Worm (Caenorhabditis elegans) whole organism, L2 larva: ENCODE data around the gene cyh-1.

Source experiments
- C34F6.9 ChIP-seq: fragments of 150-350 bp; optimal IDR thresholded peaks from 2 replicates; lab custom pipeline; 2014; ENCODE audit warnings: missing biosample characterization, missing genetic modification characterization
- F13H6.1 ChIP-seq: sonication (generic microtip); optimal IDR thresholded peaks from 2 replicates; lab custom pipeline; 2016; ENCODE audit warnings: missing genetic modification characterization, missing compliant biosample characterization
- R02D3.7 ChIP-seq: fragments of 150-350 bp; optimal IDR thresholded peaks from 2 replicates; lab custom pipeline; 2014; ENCODE audit warnings: missing biosample characterization, missing genetic modification characterization
- Y55F3AM.14 ChIP-seq: fragments of 200-800 bp; sonication (Bioruptor generic); optimal IDR thresholded peaks from 2 replicates; lab custom pipeline; 2018; ENCODE audit warnings: mild to moderate bottlenecking, missing genetic modification characterization, missing compliant biosample characterization
- ZK546.5 ChIP-seq: sonication (generic microtip); optimal IDR thresholded peaks from 2 replicates; lab custom pipeline; 2017; ENCODE audit warnings: missing biosample characterization, missing genetic modification characterization
- alr-1 ChIP-seq: fragments of 150-350 bp; optimal IDR thresholded peaks from 2 replicates; lab custom pipeline; 2014; ENCODE audit warnings: missing biosample characterization, missing genetic modification characterization
- aly-2 ChIP-seq: fragments of 150-350 bp; optimal IDR thresholded peaks from 2 replicates; lab custom pipeline; 2014; ENCODE audit warnings: missing biosample characterization, missing genetic modification characterization
- ama-1 ChIP-seq: fragments of 150-350 bp; optimal IDR thresholded peaks from 2 replicates; lab custom pipeline; 2018; ENCODE audit warnings: inconsistent platforms
- blmp-1 ChIP-seq: sonication (generic microtip); optimal IDR thresholded peaks from 2 replicates; lab custom pipeline; 2017; ENCODE audit warnings: missing genetic modification characterization, mild to moderate bottlenecking, missing compliant biosample characterization, antibody characterized with exemption, moderate library complexity; ENCODE audit not compliant: insufficient read depth
- ceh-16 ChIP-seq: fragments of 150-350 bp; optimal IDR thresholded peaks from 2 replicates; lab custom pipeline; 2014; ENCODE audit warnings: missing biosample characterization, missing genetic modification characterization
- ceh-82 ChIP-seq: fragments of 150-350 bp; optimal IDR thresholded peaks from 2 replicates; lab custom pipeline; 2014; ENCODE audit warnings: missing biosample characterization, missing genetic modification characterization
- crh-2 ChIP-seq: sonication (generic microtip); optimal IDR thresholded peaks from 2 replicates; lab custom pipeline; 2017; ENCODE audit warnings: missing biosample characterization, missing genetic modification characterization
- dmd-4 ChIP-seq: sonication (generic microtip); optimal IDR thresholded peaks from 2 replicates; lab custom pipeline; 2017; ENCODE audit warnings: missing biosample characterization, missing genetic modification characterization
- egl-27 ChIP-seq: sonication (generic microtip); optimal IDR thresholded peaks from 3 replicates; lab custom pipeline; 2017; ENCODE audit warnings: missing biosample characterization, missing genetic modification reagents, missing genetic modification characterization
- elt-1 ChIP-seq: fragments of 150-350 bp; optimal IDR thresholded peaks from 2 replicates; lab custom pipeline; 2014; ENCODE audit warnings: missing biosample characterization, missing genetic modification characterization
- elt-3 ChIP-seq: sonication (generic microtip); optimal IDR thresholded peaks from 2 replicates; lab custom pipeline; 2017; ENCODE audit warnings: missing biosample characterization, missing genetic modification characterization
- fos-1 ChIP-seq: fragments of 150-350 bp; optimal IDR thresholded peaks from 2 replicates; lab custom pipeline; 2014; ENCODE audit warnings: missing biosample characterization, missing genetic modification characterization
- gmeb-1 ChIP-seq: fragments of 150-350 bp; optimal IDR thresholded peaks from 2 replicates; lab custom pipeline; 2014; ENCODE audit warnings: missing biosample characterization, missing genetic modification characterization
- lin-11 ChIP-seq: fragments of 150-350 bp; sonication (generic microtip); optimal IDR thresholded peaks from 2 replicates; lab custom pipeline; 2014; ENCODE audit warnings: missing biosample characterization, missing genetic modification characterization, inconsistent platforms, mixed read lengths
- lin-13 ChIP-seq: fragments of 150-350 bp; optimal IDR thresholded peaks from 2 replicates; lab custom pipeline; 2014; ENCODE audit warnings: missing biosample characterization, missing genetic modification reagents, missing genetic modification characterization
- lin-39 ChIP-seq: fragments of 150-350 bp; optimal IDR thresholded peaks from 2 replicates; lab custom pipeline; 2014; ENCODE audit warnings: missing biosample characterization, missing genetic modification reagents, missing genetic modification characterization
- lsy-2 ChIP-seq, 2 experiments: fragments of 150-350 bp in 1 of 2; sonication (generic microtip) in 1 of 2; optimal IDR thresholded peaks; 2 replicates each; lab custom pipeline; 2014 to 2017; ENCODE audit warnings: missing biosample characterization in 2 of 2, missing genetic modification characterization in 2 of 2
- mab-5 ChIP-seq: fragments of 150-350 bp; optimal IDR thresholded peaks from 2 replicates; lab custom pipeline; 2014; ENCODE audit warnings: missing biosample characterization, missing genetic modification characterization
- mbf-1 ChIP-seq: sonication (generic microtip); optimal IDR thresholded peaks from 2 replicates; lab custom pipeline; 2017; ENCODE audit warnings: missing biosample characterization, missing genetic modification characterization
- mdl-1 ChIP-seq, 2 experiments: fragments of 150-350 bp in 1 of 2; sonication (generic microtip) in 1 of 2; optimal IDR thresholded peaks; 2 replicates each; lab custom pipeline; 2017; ENCODE audit warnings: missing biosample characterization in 2 of 2, missing genetic modification characterization in 2 of 2
- nhr-10 ChIP-seq: sonication (generic microtip); optimal IDR thresholded peaks from 2 replicates; lab custom pipeline; 2017; ENCODE audit warnings: missing biosample characterization, missing genetic modification characterization
- nhr-11 ChIP-seq: fragments of 150-350 bp; optimal IDR thresholded peaks from 2 replicates; lab custom pipeline; 2014; ENCODE audit warnings: missing biosample characterization, missing genetic modification characterization
- nhr-12 ChIP-seq: fragments of 150-350 bp; optimal IDR thresholded peaks from 2 replicates; lab custom pipeline; 2014; ENCODE audit warnings: missing biosample characterization, missing genetic modification characterization
- nhr-129 ChIP-seq: fragments of 150-350 bp; optimal IDR thresholded peaks from 2 replicates; lab custom pipeline; 2014; ENCODE audit warnings: missing biosample characterization, missing genetic modification characterization
- nhr-21 ChIP-seq: fragments of 150-350 bp; optimal IDR thresholded peaks from 2 replicates; lab custom pipeline; 2014; ENCODE audit warnings: missing biosample characterization, missing genetic modification characterization
- nhr-23 ChIP-seq: fragments of 150-350 bp; optimal IDR thresholded peaks from 2 replicates; lab custom pipeline; 2014; ENCODE audit warnings: missing biosample characterization, missing genetic modification reagents, missing genetic modification characterization
- nhr-237 ChIP-seq: fragments of 150-350 bp; optimal IDR thresholded peaks from 2 replicates; lab custom pipeline; 2014; ENCODE audit warnings: missing biosample characterization, missing genetic modification characterization
- nhr-25 ChIP-seq: fragments of 150-350 bp; sonication (generic microtip); optimal IDR thresholded peaks from 3 replicates; lab custom pipeline; 2014; ENCODE audit warnings: missing biosample characterization, missing genetic modification characterization
- nhr-6 ChIP-seq: fragments of 150-350 bp; optimal IDR thresholded peaks from 2 replicates; lab custom pipeline; 2014; ENCODE audit warnings: missing biosample characterization, missing genetic modification characterization
- nhr-77 ChIP-seq: fragments of 150-350 bp; optimal IDR thresholded peaks from 2 replicates; lab custom pipeline; 2014; ENCODE audit warnings: missing biosample characterization, missing genetic modification characterization
- peb-1 ChIP-seq: fragments of 150-350 bp; optimal IDR thresholded peaks from 2 replicates; lab custom pipeline; 2014; ENCODE audit warnings: missing biosample characterization, missing genetic modification characterization
- sem-4 ChIP-seq: fragments of 150-350 bp; optimal IDR thresholded peaks from 2 replicates; lab custom pipeline; 2014; ENCODE audit warnings: missing biosample characterization, missing genetic modification reagents, missing genetic modification characterization
- skn-1 ChIP-seq: sonication (generic microtip); optimal IDR thresholded peaks from 2 replicates; lab custom pipeline; 2017; ENCODE audit warnings: missing biosample characterization, missing genetic modification characterization
- sma-3 ChIP-seq: sonication (generic microtip); optimal IDR thresholded peaks from 2 replicates; lab custom pipeline; 2016; ENCODE audit warnings: missing genetic modification reagents, missing genetic modification characterization, missing compliant biosample characterization
- sma-9 ChIP-seq, 2 experiments: fragments of 150-350 bp in 1 of 2; sonication (generic microtip) in 1 of 2; optimal IDR thresholded peaks; 2 replicates each; lab custom pipeline; 2014 to 2016; ENCODE audit warnings: missing genetic modification characterization in 2 of 2, mild to moderate bottlenecking in 1 of 2, missing biosample characterization in 1 of 2, missing compliant biosample characterization in 1 of 2, missing genetic modification reagents in 1 of 2, moderate library complexity in 1 of 2
- snpc-4 ChIP-seq: fragments of 150-350 bp; optimal IDR thresholded peaks from 2 replicates; lab custom pipeline; 2014; ENCODE audit warnings: missing biosample characterization, missing genetic modification characterization
- unc-39 ChIP-seq: fragments of 150-350 bp; optimal IDR thresholded peaks from 2 replicates; lab custom pipeline; 2014; ENCODE audit warnings: missing biosample characterization, missing genetic modification characterization
- unc-55 ChIP-seq: fragments of 150-350 bp; sonication (generic microtip); optimal IDR thresholded peaks from 3 replicates; lab custom pipeline; 2014; ENCODE audit warnings: missing biosample characterization, missing genetic modification reagents, missing genetic modification characterization
- unc-62 ChIP-seq: fragments of 150-350 bp; optimal IDR thresholded peaks from 2 replicates; lab custom pipeline; 2014; ENCODE audit warnings: missing biosample characterization, missing genetic modification reagents, missing genetic modification characterization
- zag-1 ChIP-seq: fragments of 150-350 bp; optimal IDR thresholded peaks from 2 replicates; lab custom pipeline; 2014; ENCODE audit warnings: missing biosample characterization, missing genetic modification characterization
- ztf-1 ChIP-seq: fragments of 200-800 bp; sonication (Bioruptor generic); conservative IDR thresholded peaks from 2 replicates; pipeline ENCODE4 v1.3.6; 2022; ENCODE audit warnings: missing genetic modification characterization, missing compliant biosample characterization
- ztf-11 ChIP-seq: sonication (generic microtip); optimal IDR thresholded peaks from 2 replicates; lab custom pipeline; 2017; ENCODE audit warnings: missing biosample characterization, missing genetic modification characterization
- ztf-4 ChIP-seq: fragments of 150-350 bp; optimal IDR thresholded peaks from 2 replicates; lab custom pipeline; 2014; ENCODE audit warnings: missing biosample characterization, missing genetic modification characterization

cyh-1 gene

DNA sequence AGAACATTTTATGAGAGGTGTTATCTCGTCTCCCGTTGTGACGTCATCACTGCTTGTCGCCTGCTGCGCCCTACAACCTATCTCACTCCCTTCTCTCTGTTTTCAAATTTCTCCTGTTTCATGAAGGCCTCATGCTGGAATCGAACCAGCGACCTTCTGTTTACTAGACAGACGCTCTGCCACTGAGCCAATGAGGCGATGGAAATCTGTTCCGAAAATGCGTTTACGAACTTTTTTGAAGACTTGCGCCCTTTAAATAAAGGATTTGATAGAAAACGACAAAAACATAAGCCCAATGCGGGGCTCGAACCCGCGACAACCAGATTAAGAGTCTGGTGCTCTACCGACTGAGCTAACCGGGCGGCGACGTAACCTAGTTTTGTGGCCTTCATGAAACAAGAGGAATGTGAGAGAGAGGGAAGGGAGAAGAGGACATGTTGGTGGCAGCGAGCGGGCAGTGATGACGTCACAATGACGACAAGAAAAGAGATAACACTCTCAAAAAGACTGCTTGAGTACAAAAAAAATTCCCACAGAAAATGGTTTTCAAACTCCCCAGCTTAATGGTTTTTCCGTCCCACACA is 14.2 kb downstream of the cyh-1 start, which contains the start of gene clec-126:
Gene clec-126 (plus strand): TSS at position 534 of the 584 bp plus-strand sequence.
- peak; percentile 21 to 84 for TF ChIP-seq lsy-2 (tag; optimal IDR thresholded peaks at IDR 0.05; lab: Kevin White, UChicago)
- TF ChIP-seq dmd-4 (tag; lab: Kevin White, UChicago): no peak
- no peak for TF ChIP-seq unc-62 (GFP tag; lab: Kevin White, UChicago)
- TF ChIP-seq mdl-1 (tag; optimal IDR thresholded peaks at IDR 0.05; lab: Kevin White, UChicago): no peak
- TF ChIP-seq gmeb-1 (tag; lab: Kevin White, UChicago): peak; percentile 72
- no peak for TF ChIP-seq alr-1 (tag; lab: Kevin White, UChicago)
- no peak for TF ChIP-seq sma-9 (GFP tag; optimal IDR thresholded peaks at IDR 0.05; lab: Kevin White, UChicago)
- TF ChIP-seq sma-9 (tag; optimal IDR thresholded peaks at IDR 0.05; lab: Kevin White, UChicago): no peak
- no peak for TF ChIP-seq skn-1 (tag; lab: Kevin White, UChicago)
- TF ChIP-seq nhr-10 (tag; lab: Kevin White, UChicago): no peak
- peak; percentile 77 for TF ChIP-seq fos-1 (tag; lab: Kevin White, UChicago)
- no peak for TF ChIP-seq lin-39
- TF ChIP-seq nhr-237 (tag; lab: Kevin White, UChicago): no peak
- peak; percentile 21 for TF ChIP-seq ztf-4 (tag; lab: Kevin White, UChicago)
- TF ChIP-seq nhr-77 (tag; lab: Kevin White, UChicago): no peak
- peak; percentile 81 for TF ChIP-seq sma-3
- TF ChIP-seq unc-55 (GFP tag; lab: Kevin White, UChicago): peak; percentile 44
- TF ChIP-seq nhr-23 (tag; lab: Kevin White, UChicago): no peak
- peak; percentile 54 for TF ChIP-seq nhr-11
- TF ChIP-seq mab-5 (tag; lab: Kevin White, UChicago): peak; percentile 41
- peak; percentile 81 for TF ChIP-seq lin-13 (GFP tag; lab: Kevin White, UChicago)
- TF ChIP-seq nhr-25 (tag; lab: Kevin White, UChicago): peak; percentile 12
- TF ChIP-seq C34F6.9 (tag; lab: Kevin White, UChicago): peak; percentile 71
- no peak for TF ChIP-seq blmp-1 (tag; lab: Kevin White, UChicago)
- peak; percentile 81 for TF ChIP-seq crh-2 (tag; lab: Kevin White, UChicago)
- peak; percentile 15 for TF ChIP-seq zag-1 (tag; lab: Kevin White, UChicago)
- no peak for TF ChIP-seq R02D3.7
- TF ChIP-seq lin-11: no peak
- TF ChIP-seq nhr-129 (tag; lab: Kevin White, UChicago): peak; percentile 86
- peak; percentile 80 for TF ChIP-seq nhr-21 (tag; lab: Kevin White, UChicago)
- no peak for TF ChIP-seq sem-4
- no peak for TF ChIP-seq ZK546.5
- no peak for TF ChIP-seq peb-1 (tag; lab: Kevin White, UChicago)
- no peak for TF ChIP-seq unc-39 (tag; lab: Kevin White, UChicago)
- TF ChIP-seq Y55F3AM.14: peak; percentile 52
- no peak for TF ChIP-seq elt-3 (tag; lab: Kevin White, UChicago)
- no peak for TF ChIP-seq aly-2 (tag; lab: Kevin White, UChicago)
- TF ChIP-seq nhr-12 (tag; lab: Kevin White, UChicago): no peak
- TF ChIP-seq egl-27 (tag; lab: Kevin White, UChicago): peak; percentile 48
- TF ChIP-seq elt-1 (tag; lab: Kevin White, UChicago): no peak
- peak; percentile 2 for TF ChIP-seq ceh-16
- no peak for TF ChIP-seq mbf-1
- TF ChIP-seq ama-1 (lab: Kevin White, UChicago): no peak
- no peak for TF ChIP-seq nhr-6 (tag; lab: Kevin White, UChicago)
- TF ChIP-seq ceh-82: no peak
- peak; percentile 66 for TF ChIP-seq F13H6.1 (tag; lab: Kevin White, UChicago)
- peak; percentile 32 for TF ChIP-seq snpc-4 (tag; lab: Kevin White, UChicago)
- no peak for TF ChIP-seq ztf-1 (GFP tag; lab: Robert Waterston, UW)
- no peak for TF ChIP-seq ztf-11
